Worm (Caenorhabditis elegans) whole organism, L4/young adult: ENCODE measurements around the gene ctl-3.

Experiments
- W03F9.2 ChIP-seq: fragments of 150-350 bp; optimal IDR thresholded peaks from 2 replicates; lab custom pipeline; 2014; ENCODE audit warnings: missing biosample characterization, missing genetic modification characterization
- dao-5 ChIP-seq: sonication (generic microtip); optimal IDR thresholded peaks from 2 replicates; lab custom pipeline; 2016; ENCODE audit warnings: missing genotype, missing genetic modification characterization, moderate library complexity, missing compliant biosample characterization
- him-1 ChIP-seq: sonication (generic microtip); optimal IDR thresholded peaks from 2 replicates; lab custom pipeline; 2016; ENCODE audit warnings: missing genotype, missing genetic modification reagents, missing genetic modification characterization, missing compliant biosample characterization

ce11 chrII:14288968-14289367 is 21.6 kb downstream of the ctl-3 start, which contains the start of gene srh-42:
- no peak for TF ChIP-seq W03F9.2 (tag; lab: Kevin White, UChicago)
- TF ChIP-seq dao-5 (tag; lab: Kevin White, UChicago), result no peak
- no peak for TF ChIP-seq him-1
